Fruit fly (Drosophila melanogaster) whole organism, embryonic: Measurements from ENCODE around the gene CG5376.

Source experiments
- CG17912 ChIP-seq: fragments of 200-800 bp; sonication (Bioruptor generic); optimal IDR thresholded peaks from 2 replicates; lab custom pipeline; 2018; ENCODE audit warnings: missing biosample characterization, mild to moderate bottlenecking, missing genetic modification characterization
- CG8290 ChIP-seq, 3 experiments: fragments of 200-800 bp; sonication (Bioruptor generic); optimal IDR thresholded peaks; 2 replicates each; lab custom pipeline; 2016 to 2019; ENCODE audit warnings: missing biosample characterization in 3 of 3, missing genetic modification characterization in 3 of 3, mild to moderate bottlenecking in 2 of 3, moderate library complexity in 1 of 3
- az2 ChIP-seq: fragments of 200-800 bp; sonication (Bioruptor generic); optimal IDR thresholded peaks from 3 replicates; lab custom pipeline; 2016; ENCODE audit warnings: missing biosample characterization, missing genetic modification characterization
- esg ChIP-seq: fragments of 200-800 bp; sonication (Bioruptor generic); conservative IDR thresholded peaks from 2 replicates; pipeline ENCODE4 v1.3.6; 2022; ENCODE audit warnings: missing biosample characterization, missing genetic modification characterization
- lilli ChIP-seq: fragments of 200-800 bp; sonication (Bioruptor generic); optimal IDR thresholded peaks from 3 replicates; lab custom pipeline; 2016; ENCODE audit warnings: missing biosample characterization, missing genetic modification characterization
- sob ChIP-seq: fragments of 200-800 bp; sonication (Bioruptor generic); IDR thresholded peaks from 2 replicates; pipeline ENCODE4 v1.3.6; 2022; ENCODE audit warnings: missing biosample characterization, missing genetic modification characterization

DNA sequence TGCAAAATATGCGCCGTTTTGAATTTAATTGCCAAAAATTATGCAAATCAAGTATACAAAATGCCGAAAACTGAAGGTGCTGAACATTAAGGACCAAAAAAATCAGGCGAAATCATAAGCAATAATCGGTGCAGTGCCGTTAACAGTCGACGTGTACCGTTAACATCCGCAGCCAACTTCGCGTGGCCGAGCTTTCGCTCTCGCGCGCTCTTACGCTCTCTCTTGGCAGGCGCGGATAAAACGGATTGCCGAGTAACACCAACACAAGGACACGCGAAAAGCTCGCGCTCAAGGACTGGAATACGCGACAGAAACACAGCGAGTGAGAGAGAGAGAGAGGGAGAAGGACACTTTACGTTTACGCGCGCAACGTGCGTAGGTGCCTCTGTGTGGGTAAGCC is 18.7 kb downstream of the CG5376 start:
- TF ChIP-seq lilli (no peak), esg (GFP tag; lab: Robert Waterston, UW) (no peak), CG17912 (no peak), CG8290 (GFP tag; optimal IDR thresholded peaks at IDR 0.05; lab: Kevin White, UChicago) (no peak), CG8290 (tag; optimal IDR thresholded peaks at IDR 0.05; lab: Kevin White, UChicago) (no peak), az2 (GFP tag; lab: Kevin White, UChicago) (no peak), sob (GFP tag; lab: Robert Waterston, UW) (no peak)
